Worm (Caenorhabditis elegans) whole organism, L4 larva: ENCODE data around the gene F54B11.10.

ENCODE experiments used
- Y5F2A.4 ChIP-seq: fragments of 200-800 bp; sonication (Bioruptor generic); optimal IDR thresholded peaks from 2 replicates; lab custom pipeline; 2018; ENCODE audit warnings: mild to moderate bottlenecking, missing genetic modification characterization, missing compliant biosample characterization
- ZK337.2 ChIP-seq: fragments of 200-800 bp; sonication (Bioruptor generic); IDR thresholded peaks from 2 replicates; pipeline ENCODE4 v1.3.6; 2022; ENCODE audit warnings: missing genetic modification reagents, missing genetic modification characterization, missing compliant biosample characterization
- ceh-32 ChIP-seq: sonication (generic microtip); optimal IDR thresholded peaks from 2 replicates; lab custom pipeline; 2016; ENCODE audit warnings: mild to moderate bottlenecking, missing genetic modification characterization, missing compliant biosample characterization; ENCODE audit not compliant: poor library complexity
- egl-27 ChIP-seq: sonication (generic microtip); optimal IDR thresholded peaks from 3 replicates; lab custom pipeline; 2017; ENCODE audit warnings: missing biosample characterization, missing genetic modification reagents, missing genetic modification characterization
- nhr-25 ChIP-seq: sonication (generic microtip); optimal IDR thresholded peaks from 2 replicates; lab custom pipeline; 2017; ENCODE audit warnings: missing genetic modification characterization, mild to moderate bottlenecking, missing compliant biosample characterization, antibody characterized with exemption, moderate library complexity, borderline replicate concordance; ENCODE audit not compliant: insufficient read depth
- skn-1 ChIP-seq: fragments of 150-350 bp; optimal IDR thresholded peaks from 2 replicates; lab custom pipeline; 2014; ENCODE audit warnings: missing biosample characterization, missing genetic modification characterization
- unc-39 ChIP-seq: sonication (generic microtip); optimal IDR thresholded peaks from 2 replicates; lab custom pipeline; 2017; ENCODE audit warnings: missing biosample characterization, missing genetic modification characterization

DNA sequence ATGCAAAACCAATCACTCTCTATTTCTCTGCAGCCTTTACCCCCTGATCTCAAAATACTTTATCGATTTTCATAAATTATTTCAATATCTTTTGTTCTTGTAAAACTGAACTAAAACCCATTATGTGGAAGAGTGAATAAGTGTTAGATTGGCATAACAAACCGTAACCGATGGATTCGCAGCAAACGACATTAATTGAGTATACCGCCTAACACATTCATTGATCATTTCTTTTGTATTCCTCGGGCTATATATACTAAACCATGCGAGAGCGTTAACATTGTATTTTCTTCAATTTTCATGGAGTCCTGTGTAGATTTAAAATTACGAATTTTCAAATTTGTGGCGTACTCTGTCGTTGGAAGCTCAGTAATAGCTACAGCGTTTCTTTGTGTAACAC lies 7.8 kb downstream of the F54B11.10 start, which contains the start of gene col-9:
- no peak for TF ChIP-seq unc-39 (tag; lab: Kevin White, UChicago)
- TF ChIP-seq ceh-32 (tag; lab: Kevin White, UChicago), result no peak
- TF ChIP-seq egl-27, result no peak
- TF ChIP-seq nhr-25, result no peak
- TF ChIP-seq skn-1 (tag; lab: Kevin White, UChicago), result no peak
- no peak for TF ChIP-seq Y5F2A.4
- no peak for TF ChIP-seq ZK337.2 (GFP tag; lab: Robert Waterston, UW)
